Fruit fly (Drosophila melanogaster) whole organism, embryonic: ENCODE measurements around the gene CG14866.
A peak's percentile ranks its signal among the peaks of the same experiment; 100 is the strongest.

Experiments used
- Ada2b ChIP-seq: fragments of 200-800 bp; sonication (Bioruptor generic); IDR thresholded peaks from 2 replicates; pipeline ENCODE4 v1.3.6; 2022; ENCODE audit warnings: missing biosample characterization, missing genetic modification characterization
- CG10543 ChIP-seq: fragments of 200-800 bp; sonication (Bioruptor generic); optimal IDR thresholded peaks from 3 replicates; lab custom pipeline; 2017; ENCODE audit warnings: missing biosample characterization, mild to moderate bottlenecking, missing genetic modification characterization, moderate library complexity
- CG10959 ChIP-seq: fragments of 200-800 bp; sonication (Bioruptor generic); IDR thresholded peaks from 2 replicates; pipeline ENCODE4 v1.3.6; 2022; ENCODE audit warnings: missing biosample characterization, missing genetic modification characterization
- CG11560 ChIP-seq: fragments of 200-800 bp; sonication (Bioruptor generic); IDR thresholded peaks from 3 replicates; pipeline ENCODE4 v1.3.6; 2022; ENCODE audit warnings: missing biosample characterization, missing genetic modification characterization
- CG13894 ChIP-seq: fragments of 200-800 bp; sonication (Bioruptor generic); optimal IDR thresholded peaks from 3 replicates; lab custom pipeline; 2018; ENCODE audit warnings: missing biosample characterization, mild to moderate bottlenecking, missing genetic modification characterization, moderate library complexity
- CG14050 ChIP-seq: fragments of 200-800 bp; sonication (Bioruptor generic); IDR thresholded peaks from 3 replicates; pipeline ENCODE4 v1.3.6; 2022; ENCODE audit warnings: missing biosample characterization, missing genetic modification characterization
- CG14965 ChIP-seq: fragments of 200-800 bp; sonication (Bioruptor generic); optimal IDR thresholded peaks from 2 replicates; lab custom pipeline; 2016; ENCODE audit warnings: missing biosample characterization, missing genetic modification characterization, borderline replicate concordance
- CG1647 ChIP-seq: fragments of 200-800 bp; sonication (Bioruptor generic); optimal IDR thresholded peaks from 3 replicates; lab custom pipeline; 2016; ENCODE audit warnings: missing biosample characterization, missing genetic modification characterization
- CG16813 ChIP-seq: fragments of 200-800 bp; sonication (Bioruptor generic); IDR thresholded peaks from 3 replicates; pipeline ENCODE4 v1.3.6; 2022; ENCODE audit warnings: missing biosample characterization, missing genetic modification characterization; ENCODE audit not compliant: partially characterized antibody
- CG17328 ChIP-seq: fragments of 200-800 bp; sonication (Bioruptor generic); IDR thresholded peaks from 2 replicates; pipeline ENCODE4 v1.3.6; 2022; ENCODE audit warnings: missing biosample characterization, missing genetic modification characterization
- CG18476 ChIP-seq: fragments of 200-800 bp; sonication (Bioruptor generic); optimal IDR thresholded peaks from 2 replicates; lab custom pipeline; 2016; ENCODE audit warnings: missing biosample characterization, mild to moderate bottlenecking, missing genetic modification characterization
- CG2712 ChIP-seq: fragments of 200-800 bp; optimal IDR thresholded peaks from 3 replicates; lab custom pipeline; 2019; ENCODE audit warnings: missing biosample characterization, mild to moderate bottlenecking, missing genetic modification characterization, moderate library complexity
- CG32532 ChIP-seq: fragments of 200-800 bp; sonication (Bioruptor generic); IDR thresholded peaks from 2 replicates; pipeline ENCODE4 v1.3.6; 2022; ENCODE audit warnings: missing biosample characterization, missing genetic modification characterization
- CG3726 ChIP-seq: fragments of 200-800 bp; sonication (Bioruptor generic); IDR thresholded peaks from 3 replicates; pipeline ENCODE4, ENCODE4 v1.3.6; 2022; ENCODE audit warnings: missing biosample characterization, missing genetic modification characterization
- CG42726 ChIP-seq: fragments of 200-800 bp; sonication (Bioruptor generic); IDR thresholded peaks from 2 replicates; pipeline ENCODE4 v1.3.6; 2022; ENCODE audit warnings: missing biosample characterization, missing genetic modification characterization; ENCODE audit not compliant: partially characterized antibody
- CG7271 ChIP-seq: fragments of 200-800 bp; sonication (Bioruptor generic); optimal IDR thresholded peaks from 2 replicates; lab custom pipeline; 2018; ENCODE audit warnings: missing biosample characterization, mild to moderate bottlenecking, missing genetic modification characterization, moderate library complexity
- CG8089 ChIP-seq: fragments of 200-800 bp; sonication (Bioruptor generic); optimal IDR thresholded peaks from 3 replicates; lab custom pipeline; 2016; ENCODE audit warnings: missing biosample characterization, missing genetic modification characterization
- CG8478 ChIP-seq: fragments of >200 bp; optimal IDR thresholded peaks from 2 replicates; lab custom pipeline; 2018
- D19B ChIP-seq: fragments of 200-800 bp; sonication (Bioruptor generic); optimal IDR thresholded peaks from 2 replicates; lab custom pipeline; 2017; ENCODE audit warnings: missing biosample characterization, mild to moderate bottlenecking, missing genetic modification characterization
- Dbx ChIP-seq: fragments of 200-800 bp; sonication (Bioruptor generic); IDR thresholded peaks from 3 replicates; pipeline ENCODE4 v1.3.6; 2022; ENCODE audit warnings: missing biosample characterization, missing genetic modification characterization
- ERR ChIP-seq: fragments of 200-800 bp; sonication (Bioruptor generic); optimal IDR thresholded peaks from 2 replicates; lab custom pipeline; 2016; ENCODE audit warnings: missing biosample characterization, missing genetic modification characterization
- Fer1 ChIP-seq: fragments of 200-800 bp; sonication (Bioruptor generic); optimal IDR thresholded peaks from 2 replicates; lab custom pipeline; 2017; ENCODE audit warnings: missing biosample characterization, mild to moderate bottlenecking, missing genetic modification characterization
- Hr39 ChIP-seq: fragments of >200 bp; optimal IDR thresholded peaks from 2 replicates; lab custom pipeline; 2017
- Med ChIP-seq: fragments of 200-800 bp; sonication (Bioruptor generic); peaks from one replicate; lab custom pipeline; 2016; ENCODE audit warnings: missing biosample characterization, missing genetic modification characterization, mild to moderate bottlenecking, inconsistent platforms, moderate library complexity
- Oaz ChIP-seq: fragments of 200-800 bp; sonication (Bioruptor generic); IDR thresholded peaks from 2 replicates; pipeline ENCODE4 v1.3.6; 2022; ENCODE audit warnings: missing biosample characterization, missing genetic modification characterization
- Usf ChIP-seq: fragments of 200-800 bp; sonication (Bioruptor generic); optimal IDR thresholded peaks from 2 replicates; lab custom pipeline; 2017; ENCODE audit warnings: missing genotype, missing biosample characterization, missing genetic modification characterization
- Vsx1 ChIP-seq: fragments of 200-800 bp; sonication (Bioruptor generic); optimal IDR thresholded peaks from 2 replicates; lab custom pipeline; 2017; ENCODE audit warnings: missing biosample characterization, mild to moderate bottlenecking, missing genetic modification characterization, missing genetic modification reagents
- bbx ChIP-seq: fragments of 200-800 bp; sonication (Bioruptor generic); IDR thresholded peaks from 2 replicates; pipeline ENCODE4 v1.3.6; 2022; ENCODE audit warnings: missing biosample characterization, missing genetic modification characterization; ENCODE audit not compliant: partially characterized antibody
- chinmo ChIP-seq: fragments of 200-800 bp; sonication (Bioruptor generic); IDR thresholded peaks from 4 replicates; pipeline ENCODE4 v1.3.6; 2022; ENCODE audit warnings: missing biosample characterization, missing genetic modification characterization; ENCODE audit not compliant: partially characterized antibody
- dysf ChIP-seq: fragments of 200-800 bp; sonication (Bioruptor generic); IDR thresholded peaks from 3 replicates; pipeline ENCODE4 v1.3.6; 2022; ENCODE audit warnings: missing biosample characterization, missing genetic modification characterization
- exex ChIP-seq: fragments of 200-800 bp; sonication (Bioruptor generic); optimal IDR thresholded peaks from 4 replicates; lab custom pipeline; 2018; ENCODE audit warnings: missing biosample characterization, mild to moderate bottlenecking, missing genetic modification characterization, moderate library complexity
- ftz-f1 ChIP-seq: fragments of 200-800 bp; sonication (Bioruptor generic); optimal IDR thresholded peaks from 2 replicates; lab custom pipeline; 2016; ENCODE audit warnings: missing biosample characterization, missing genetic modification characterization
- gce ChIP-seq: fragments of 200-800 bp; sonication (Bioruptor generic); IDR thresholded peaks from 3 replicates; pipeline ENCODE4 v1.3.6; 2022; ENCODE audit warnings: missing biosample characterization, missing genetic modification characterization
- gcm2 ChIP-seq: fragments of 200-800 bp; sonication (Bioruptor generic); optimal IDR thresholded peaks from 2 replicates; lab custom pipeline; 2016; ENCODE audit warnings: missing biosample characterization, missing genetic modification characterization
- lab ChIP-seq: fragments of 200-800 bp; sonication (Bioruptor generic); optimal IDR thresholded peaks from 3 replicates; lab custom pipeline; 2017; ENCODE audit warnings: missing biosample characterization, missing genetic modification characterization, mild to moderate bottlenecking, moderate library complexity, missing genetic modification reagents
- maf-S ChIP-seq: fragments of 200-800 bp; sonication (Bioruptor generic); optimal IDR thresholded peaks from 2 replicates; lab custom pipeline; 2016; ENCODE audit warnings: missing biosample characterization, missing genetic modification characterization
- mirr ChIP-seq: fragments of 200-800 bp; sonication (Bioruptor generic); optimal IDR thresholded peaks from 3 replicates; lab custom pipeline; 2018; ENCODE audit warnings: missing biosample characterization, mild to moderate bottlenecking, missing genetic modification characterization
- oc ChIP-seq: fragments of 200-800 bp; sonication (Bioruptor generic); optimal IDR thresholded peaks from 2 replicates; lab custom pipeline; 2018; ENCODE audit warnings: missing biosample characterization, mild to moderate bottlenecking, missing genetic modification characterization, moderate library complexity
- sens ChIP-seq: fragments of 200-800 bp; sonication (Bioruptor generic); peaks from one replicate; lab custom pipeline; 2016; ENCODE audit warnings: missing biosample characterization, missing genetic modification characterization
- sim ChIP-seq: fragments of 200-800 bp; sonication (Bioruptor generic); IDR thresholded peaks from 2 replicates; pipeline ENCODE4 v1.3.6; 2022; ENCODE audit warnings: missing biosample characterization, missing genetic modification characterization
- sima ChIP-seq: fragments of 200-800 bp; sonication (Bioruptor generic); optimal IDR thresholded peaks from 2 replicates; lab custom pipeline; 2016; ENCODE audit warnings: missing biosample characterization, missing genetic modification characterization
- slou ChIP-seq: fragments of 200-800 bp; sonication (Bioruptor generic); optimal IDR thresholded peaks from 3 replicates; lab custom pipeline; 2016; ENCODE audit warnings: missing biosample characterization, missing genetic modification characterization
- sug ChIP-seq: fragments of 200-800 bp; optimal IDR thresholded peaks from 2 replicates; lab custom pipeline; 2019; ENCODE audit warnings: missing biosample characterization, mild to moderate bottlenecking, missing genetic modification characterization, moderate library complexity
- vvl ChIP-seq: fragments of 200-800 bp; sonication (Bioruptor generic); IDR thresholded peaks from 2 replicates; pipeline ENCODE4 v1.3.6; 2022; ENCODE audit warnings: missing biosample characterization, missing genetic modification characterization
- zen2 ChIP-seq: fragments of 200-800 bp; sonication (Bioruptor generic); IDR thresholded peaks from 3 replicates; pipeline ENCODE4 v1.3.6; 2022; ENCODE audit warnings: missing biosample characterization, missing genetic modification characterization; ENCODE audit not compliant: partially characterized antibody

The CG14866 gene

DNA sequence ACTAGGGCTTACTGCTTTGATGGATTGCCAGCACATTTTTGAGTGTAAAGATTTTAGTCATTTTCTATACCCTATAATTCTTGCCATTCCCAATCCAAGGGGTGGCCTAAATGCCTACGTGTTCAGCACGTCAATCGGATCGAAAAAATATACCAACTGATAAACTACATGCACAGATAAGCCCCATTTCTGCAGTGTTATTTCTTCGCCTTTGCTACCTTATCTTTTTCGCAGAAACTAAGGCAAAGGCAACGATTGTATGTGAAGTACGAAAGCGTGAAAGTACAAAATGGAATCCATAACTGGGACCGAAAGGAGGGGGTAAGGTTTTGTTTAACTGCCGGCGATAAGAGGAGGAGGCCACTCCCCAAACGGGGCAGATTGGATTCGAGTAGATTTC is 18.4 kb upstream of the CG14866 start (continued):
- TF ChIP-seq Fer1 (GFP tag; lab: Kevin White, UChicago) = peak; percentile 13
- TF ChIP-seq Med (GFP tag; lab: Kevin White, UChicago) = peak; percentile 64
- peak; percentile 87; the same call in 3 of the 4 replicates for TF ChIP-seq chinmo (GFP tag; lab: Robert Waterston, UW)
- TF ChIP-seq sug (tag; lab: Kevin White, UChicago) = peak; percentile 70
- TF ChIP-seq Usf (GFP tag; lab: Kevin White, UChicago) = no peak
- TF ChIP-seq exex (tag; lab: Kevin White, UChicago) = peak; percentile 67
- peak; percentile 5; the same call in 1 of the 2 replicates for TF ChIP-seq CG32532 (GFP tag; lab: Robert Waterston, UW)
- peak; percentile 17 for TF ChIP-seq D19B (GFP tag; lab: Kevin White, UChicago)
- TF ChIP-seq lab (GFP tag; lab: Kevin White, UChicago) = peak; percentile 46
- TF ChIP-seq mirr (GFP tag; lab: Kevin White, UChicago) = peak; percentile 15
- TF ChIP-seq CG13894 (tag; lab: Kevin White, UChicago) = no peak

dm6 chr3R:15305246-15305645 is 11.0 kb upstream of the CG14866 start:
- 0 out of 3 replicates have a peak, but pooled peaks have one; percentile 9 for TF ChIP-seq dysf (GFP tag; lab: Robert Waterston, UW)
- no peak for TF ChIP-seq oc (tag; lab: Kevin White, UChicago)
- 0 out of 2 replicates have a peak, but pooled peaks have one; percentile 12 for TF ChIP-seq vvl (GFP tag; lab: Robert Waterston, UW)
- no peak for TF ChIP-seq ERR
- no peak for TF ChIP-seq CG2712 (tag; lab: Kevin White, UChicago)
- no peak for TF ChIP-seq CG3726 (GFP tag; lab: Robert Waterston, UW)
- TF ChIP-seq maf-S = no peak
- TF ChIP-seq Vsx1 (GFP tag; lab: Kevin White, UChicago) = no peak
- peak; percentile 37; the same call in 1 of the 2 replicates for TF ChIP-seq CG17328
- no peak for TF ChIP-seq zen2 (GFP tag; lab: Robert Waterston, UW)
- 0 out of 3 replicates have a peak, but pooled peaks have one; percentile 24 for TF ChIP-seq CG16813
- TF ChIP-seq CG8478 (lab: Kevin White, UChicago) = no peak
- 0 out of 3 replicates have a peak, but pooled peaks have one; percentile 35 for TF ChIP-seq CG11560
- TF ChIP-seq sens (GFP tag; lab: Kevin White, UChicago) = peak; percentile 22
- TF ChIP-seq CG1647 (GFP tag; lab: Kevin White, UChicago) = no peak
- TF ChIP-seq gcm2 (GFP tag; lab: Kevin White, UChicago) = no peak
- TF ChIP-seq CG14965 (GFP tag; lab: Kevin White, UChicago) = no peak
- TF ChIP-seq CG14050 (GFP tag; lab: Robert Waterston, UW) = no peak
- peak; percentile 6 for TF ChIP-seq CG10543 (GFP tag; lab: Kevin White, UChicago)
- no peak for TF ChIP-seq Oaz
- TF ChIP-seq CG42726 (GFP tag; lab: Robert Waterston, UW) = peak; percentile 23; the same call in 1 of the 2 replicates
- TF ChIP-seq CG8089 (GFP tag; lab: Kevin White, UChicago) = no peak
- TF ChIP-seq sim (GFP tag; lab: Robert Waterston, UW) = no peak
- TF ChIP-seq ftz-f1 (GFP tag; lab: Kevin White, UChicago) = peak; percentile 56
- TF ChIP-seq gce = no peak
- no peak for TF ChIP-seq Ada2b (GFP tag; lab: Robert Waterston, UW)
- no peak for TF ChIP-seq CG7271 (tag; lab: Kevin White, UChicago)
- no peak for TF ChIP-seq CG10959 (GFP tag; lab: Robert Waterston, UW)
- TF ChIP-seq Dbx = 0 out of 3 replicates have a peak, but pooled peaks have one; percentile 6
- TF ChIP-seq sima (GFP tag; lab: Kevin White, UChicago) = no peak
- no peak for TF ChIP-seq CG18476 (GFP tag; lab: Kevin White, UChicago)
- no peak for TF ChIP-seq slou
- peak; percentile 16 for TF ChIP-seq Hr39 (lab: Kevin White, UChicago)
- 0 out of 2 replicates have a peak, but pooled peaks have one; percentile 6 for TF ChIP-seq bbx (GFP tag; lab: Robert Waterston, UW)
